Fruit fly (Drosophila melanogaster): ENCODE results near the gene CG33099.

Gene CG33099

DNA sequence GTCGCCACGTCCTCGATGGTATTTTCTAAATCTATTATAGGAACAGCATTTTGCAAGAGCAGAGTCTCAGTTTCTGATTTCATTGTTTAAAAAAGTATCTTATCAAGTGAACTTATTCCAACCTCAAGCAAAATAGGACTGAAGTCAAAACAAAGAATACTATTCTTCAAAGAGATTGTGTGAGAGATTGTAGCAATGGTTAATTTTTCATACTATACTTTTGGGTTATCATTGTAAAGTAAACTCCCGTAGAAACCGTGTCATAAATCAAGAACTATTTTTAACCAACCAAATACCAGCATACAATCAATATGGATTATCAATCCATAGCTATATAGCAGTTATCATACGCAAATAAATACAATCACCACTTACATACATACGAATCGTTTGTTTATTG, 1.4 kb upstream of the CG33099 start, which contains the start of gene CG33093:
TSS of gene CG33093 (minus strand) at position 122 of the 400 bp plus-strand sequence.
- no peak for TF ChIP-seq CG3919 (GFP tag; optimal IDR thresholded peaks at IDR 0.05)
- no peak for TF ChIP-seq acj6 (GFP tag; optimal IDR thresholded peaks at IDR 0.05)
- no peak for TF ChIP-seq Sox102F (GFP tag; optimal IDR thresholded peaks at IDR 0.05)
- no peak for TF ChIP-seq topi (GFP tag; optimal IDR thresholded peaks at IDR 0.05)
- TF ChIP-seq CG8319 (GFP tag; optimal IDR thresholded peaks at IDR 0.05), result no peak
- TF ChIP-seq Sox14 (GFP tag; optimal IDR thresholded peaks at IDR 0.05), result peak; percentile 59
- peak; percentile 47 for TF ChIP-seq Eip78C (GFP tag)
- no peak for TF ChIP-seq Hr38 (GFP tag; optimal IDR thresholded peaks at IDR 0.05)
- TF ChIP-seq dsx (GFP tag; optimal IDR thresholded peaks at IDR 0.05; ENCODE audit: poor library complexity, severe bottlenecking), result no peak
- TF ChIP-seq CG10669 (GFP tag; optimal IDR thresholded peaks at IDR 0.05), result no peak
- TF ChIP-seq dac (GFP tag; optimal IDR thresholded peaks at IDR 0.05), result no peak
- no peak for TF ChIP-seq CG1621 (tag; optimal IDR thresholded peaks at IDR 0.05)
- TF ChIP-seq svp (GFP tag), result peak; percentile 45

- peak; percentile 8 for TF ChIP-seq Eip75B (GFP tag; optimal IDR thresholded peaks at IDR 0.05)
- TF ChIP-seq dsx (GFP tag; optimal IDR thresholded peaks at IDR 0.05; ENCODE audit: poor library complexity, severe bottlenecking), result no peak
- peak; percentile 1 for TF ChIP-seq CG34406 (GFP tag; optimal IDR thresholded peaks at IDR 0.05)
- peak; percentile 34 for TF ChIP-seq achi (GFP tag; optimal IDR thresholded peaks at IDR 0.05)
- TF ChIP-seq CG3919 (GFP tag; optimal IDR thresholded peaks at IDR 0.05), result peak; percentile 18
- peak; percentile 5 for TF ChIP-seq esn (GFP tag; optimal IDR thresholded peaks at IDR 0.05)
- no peak for TF ChIP-seq fd85E (GFP tag; optimal IDR thresholded peaks at IDR 0.05)
- no peak for TF ChIP-seq acj6 (GFP tag; optimal IDR thresholded peaks at IDR 0.05)
- TF ChIP-seq Blimp-1 (GFP tag; optimal IDR thresholded peaks at IDR 0.05), result peak; percentile 27
- TF ChIP-seq CG6276 (GFP tag; optimal IDR thresholded peaks at IDR 0.05), result peak; percentile 43
- TF ChIP-seq CG6854 (GFP tag; optimal IDR thresholded peaks at IDR 0.05), result peak; percentile 20
- peak; percentile 54 for TF ChIP-seq Eip78C (GFP tag)
- no peak for TF ChIP-seq Met (GFP tag; optimal IDR thresholded peaks at IDR 0.05)
- TF ChIP-seq CG8632 (GFP tag; optimal IDR thresholded peaks at IDR 0.05), result no peak
- peak; percentile 69 for TF ChIP-seq svp (GFP tag)
- no peak for TF ChIP-seq Sox15 (GFP tag; optimal IDR thresholded peaks at IDR 0.05)
- peak; percentile 37 for TF ChIP-seq CG16779 (tag; optimal IDR thresholded peaks at IDR 0.05)
- peak; percentile 51; the same call in 2 of the 3 replicates for TF ChIP-seq eg (GFP tag; IDR thresholded peaks at IDR 0.05)
- TF ChIP-seq fkh (GFP tag; optimal IDR thresholded peaks at IDR 0.05), result no peak
- TF ChIP-seq CG8119 (GFP tag; IDR thresholded peaks at IDR 0.05), result peak; percentile 65
- TF ChIP-seq net (GFP tag; optimal IDR thresholded peaks at IDR 0.05), result peak; percentile 3
- TF ChIP-seq OdsH (GFP tag; optimal IDR thresholded peaks at IDR 0.05), result no peak
- TF ChIP-seq CG6163 (GFP tag; IDR thresholded peaks at IDR 0.05), result peak; percentile 62; the same call in 1 of the 3 replicates
These were observed 1.9 kb downstream of the CG33099 start, which contains the start of gene CG5346 for dm6 chr3R:22528264-22529158. TSS of gene CG5346 (minus strand) at chr3R:22528663.

- TF ChIP-seq dac (GFP tag; optimal IDR thresholded peaks at IDR 0.05) (no peak), fd85E (GFP tag; optimal IDR thresholded peaks at IDR 0.05) (no peak), CG32006 (GFP tag; optimal IDR thresholded peaks at IDR 0.05) (no peak), Ets96B (tag; optimal IDR thresholded peaks at IDR 0.05) (no peak), CG3032 (tag; optimal IDR thresholded peaks at IDR 0.05) (no peak), CG6163 (GFP tag; IDR thresholded peaks at IDR 0.05) (peak; percentile 42; the same call in 1 of the 3 replicates), Eip78C (GFP tag) (peak; percentile 70), CG9139 (GFP tag; optimal IDR thresholded peaks at IDR 0.05) (peak; percentile 4), net (GFP tag; optimal IDR thresholded peaks at IDR 0.05) (no peak), CG10631 (GFP tag; optimal IDR thresholded peaks at IDR 0.05) (no peak), fd59A (GFP tag; optimal IDR thresholded peaks at IDR 0.05) (no peak), Met (GFP tag; optimal IDR thresholded peaks at IDR 0.05) (no peak), CG31627 (GFP tag; optimal IDR thresholded peaks at IDR 0.05) (no peak), Gug (GFP tag; IDR thresholded peaks at IDR 0.05) (no peak), CG8319 (GFP tag; optimal IDR thresholded peaks at IDR 0.05) (no peak), Hr4 (GFP tag; optimal IDR thresholded peaks at IDR 0.05) (no peak), CG15336 (GFP tag; IDR thresholded peaks at IDR 0.05) (no peak), Smox (GFP tag; optimal IDR thresholded peaks at IDR 0.05) (no peak), CG8119 (GFP tag; IDR thresholded peaks at IDR 0.05) (no peak), Sox14 (GFP tag; optimal IDR thresholded peaks at IDR 0.05) (no peak), CG4318 (GFP tag; optimal IDR thresholded peaks at IDR 0.05) (no peak), CG6808 (GFP tag; optimal IDR thresholded peaks at IDR 0.05) (peak; percentile 7), Lpt (GFP tag; optimal IDR thresholded peaks at IDR 0.05) (no peak), CG8632 (GFP tag; optimal IDR thresholded peaks at IDR 0.05) (no peak), svp (GFP tag) (no peak)
These were observed 2.7 kb downstream of the CG33099 start for dm6 chr3R:22527636-22528148.

All from whole organism, prepupa.